Fruit fly (Drosophila melanogaster) whole organism, adult: ENCODE results near the gene phol.

ENCODE experiments used
- CG11617 ChIP-seq: fragments of 200-800 bp; sonication (Bioruptor generic); optimal IDR thresholded peaks from 2 replicates; lab custom pipeline; 2017; ENCODE audit warnings: mild to moderate bottlenecking, missing biosample characterization, missing genetic modification reagents, missing genetic modification characterization
- CG14711 ChIP-seq: fragments of 200-800 bp; sonication (Bioruptor generic); optimal IDR thresholded peaks from 2 replicates; lab custom pipeline; 2018; ENCODE audit warnings: missing biosample characterization, mild to moderate bottlenecking, missing genetic modification characterization, moderate library complexity
- CG33017 ChIP-seq: fragments of 200-800 bp; sonication (Bioruptor generic); optimal IDR thresholded peaks from 2 replicates; lab custom pipeline; 2018; ENCODE audit warnings: missing biosample characterization, mild to moderate bottlenecking, missing genetic modification characterization, moderate library complexity
- CG7101 ChIP-seq: fragments of 200-800 bp; sonication (Bioruptor generic); optimal IDR thresholded peaks from 2 replicates; lab custom pipeline; 2018; ENCODE audit warnings: missing biosample characterization, mild to moderate bottlenecking, missing genetic modification characterization, moderate library complexity
- cic ChIP-seq: fragments of 200-800 bp; sonication (Bioruptor generic); optimal IDR thresholded peaks from 2 replicates; lab custom pipeline; 2017; ENCODE audit warnings: missing biosample characterization, mild to moderate bottlenecking, missing genetic modification characterization, moderate library complexity
- ovo ChIP-seq: fragments of 200-800 bp; sonication (Bioruptor generic); optimal IDR thresholded peaks from 2 replicates; lab custom pipeline; 2016; ENCODE audit warnings: missing biosample characterization, missing genetic modification characterization
- tj ChIP-seq: fragments of 200-800 bp; sonication (Bioruptor generic); optimal IDR thresholded peaks from 3 replicates; lab custom pipeline; 2017; ENCODE audit warnings: missing biosample characterization, mild to moderate bottlenecking, missing genetic modification characterization, moderate library complexity

dm6 chr3L:9431848-9432623, 24.0 kb downstream of the phol start:
- TF ChIP-seq ovo (GFP tag; lab: Kevin White, UChicago) = no peak
- TF ChIP-seq cic (GFP tag; lab: Kevin White, UChicago) = no peak
- no peak for TF ChIP-seq CG11617 (GFP tag; lab: Kevin White, UChicago)
- no peak for TF ChIP-seq CG7101 (tag; lab: Kevin White, UChicago)
- TF ChIP-seq CG33017 (tag; lab: Kevin White, UChicago) = no peak
- no peak for TF ChIP-seq CG14711 (tag; lab: Kevin White, UChicago)
- no peak for TF ChIP-seq tj (GFP tag; lab: Kevin White, UChicago)
